Worm (Caenorhabditis elegans) whole organism, L1 larva: ENCODE measurements around the gene Y67D8C.22.

ENCODE experiments used
- C16A3.4 ChIP-seq: fragments of 150-350 bp; optimal IDR thresholded peaks from 2 replicates; lab custom pipeline; 2014; ENCODE audit warnings: missing biosample characterization, missing genetic modification characterization
- F16B12.6 ChIP-seq: fragments of 150-350 bp; optimal IDR thresholded peaks from 2 replicates; lab custom pipeline; 2014; ENCODE audit warnings: missing biosample characterization, missing genetic modification characterization
- Y116A8C.19 ChIP-seq: sonication (generic microtip); optimal IDR thresholded peaks from 2 replicates; lab custom pipeline; 2016; ENCODE audit warnings: missing compliant biosample characterization, missing genetic modification characterization, borderline replicate concordance
- aly-2 ChIP-seq: fragments of 150-350 bp; optimal IDR thresholded peaks from 2 replicates; lab custom pipeline; 2014; ENCODE audit warnings: missing biosample characterization, missing genetic modification characterization
- blmp-1 ChIP-seq: fragments of 150-350 bp; optimal IDR thresholded peaks from 2 replicates; lab custom pipeline; 2014; ENCODE audit warnings: missing biosample characterization, missing genetic modification characterization
- ceh-63 ChIP-seq: fragments of 200-800 bp; sonication (Bioruptor generic); optimal IDR thresholded peaks from 2 replicates; lab custom pipeline; 2018; ENCODE audit warnings: mild to moderate bottlenecking, missing genetic modification characterization, missing compliant biosample characterization
- ceh-82 ChIP-seq, 3 experiments: fragments of 150-350 bp in 1 of 3; sonication (generic microtip) in 2 of 3; optimal IDR thresholded peaks; 2 replicates each; lab custom pipeline; 2014 to 2017; ENCODE audit warnings: missing biosample characterization in 3 of 3, missing genetic modification characterization in 3 of 3
- ceh-88 ChIP-seq: fragments of 200-800 bp; sonication (Bioruptor generic); IDR thresholded peaks from 2 replicates; pipeline ENCODE4 v1.3.6; 2022; ENCODE audit warnings: missing genetic modification characterization, missing compliant biosample characterization
- dpl-1 ChIP-seq, 3 experiments: fragments of 150-350 bp in 2 of 3; sonication (generic microtip) in 1 of 3; optimal IDR thresholded peaks; 2 replicates each; lab custom pipeline; 2014 to 2017; ENCODE audit warnings: missing biosample characterization in 3 of 3, missing genetic modification characterization in 3 of 3, missing genetic modification reagents in 3 of 3
- egl-13 ChIP-seq: sonication (generic microtip); optimal IDR thresholded peaks from 2 replicates; lab custom pipeline; 2016; ENCODE audit warnings: missing genotype, missing genetic modification reagents, missing genetic modification characterization, missing compliant biosample characterization
- egl-27 ChIP-seq, 2 experiments: fragments of 150-350 bp in 1 of 2; sonication (generic microtip); optimal IDR thresholded peaks; 3 replicates each; lab custom pipeline; 2017 to 2018; ENCODE audit warnings: missing biosample characterization in 2 of 2, missing genetic modification characterization in 2 of 2, missing genetic modification reagents in 2 of 2
- elt-2 ChIP-seq: sonication (generic microtip); optimal IDR thresholded peaks from 2 replicates; lab custom pipeline; 2016; ENCODE audit warnings: missing genetic modification characterization, mild to moderate bottlenecking, inconsistent platforms, missing compliant biosample characterization, missing genetic modification reagents
- fkh-10 ChIP-seq: sonication (generic microtip); optimal IDR thresholded peaks from 2 replicates; lab custom pipeline; 2017; ENCODE audit warnings: missing biosample characterization, missing genetic modification reagents, missing genetic modification characterization
- fkh-4 ChIP-seq: sonication (generic microtip); optimal IDR thresholded peaks from 2 replicates; lab custom pipeline; 2016; ENCODE audit warnings: missing compliant biosample characterization, missing genetic modification characterization, borderline replicate concordance
- fos-1 ChIP-seq: fragments of 150-350 bp; optimal IDR thresholded peaks from 2 replicates; lab custom pipeline; 2014; ENCODE audit warnings: missing biosample characterization, missing genetic modification characterization
- grh-1 ChIP-seq: fragments of 200-800 bp; sonication (Bioruptor generic); IDR thresholded peaks from 2 replicates; pipeline ENCODE4 v1.3.6; 2022; ENCODE audit warnings: missing genetic modification reagents, missing genetic modification characterization, missing compliant biosample characterization
- hlh-17 ChIP-seq: fragments of 200-800 bp; sonication (Bioruptor generic); optimal IDR thresholded peaks from 2 replicates; lab custom pipeline; 2018; ENCODE audit warnings: missing genetic modification characterization, mild to moderate bottlenecking, missing compliant biosample characterization, moderate library complexity, borderline replicate concordance
- isw-1 ChIP-seq: fragments of 200-800 bp; sonication (Bioruptor generic); IDR thresholded peaks from 2 replicates; pipeline ENCODE4 v1.3.6; 2022; ENCODE audit warnings: missing genetic modification characterization, missing compliant biosample characterization
- jun-1 ChIP-seq: fragments of 150-350 bp; optimal IDR thresholded peaks from 2 replicates; lab custom pipeline; 2014; ENCODE audit warnings: missing biosample characterization, missing genetic modification reagents, missing genetic modification characterization
- lin-14 ChIP-seq: fragments of 200-800 bp; sonication (Bioruptor generic); optimal IDR thresholded peaks from 2 replicates; lab custom pipeline; 2018; ENCODE audit warnings: mild to moderate bottlenecking, missing genetic modification characterization, moderate library complexity, missing compliant biosample characterization
- lin-35 ChIP-seq, 2 experiments: fragments of 150-350 bp; optimal IDR thresholded peaks; 2 replicates each; lab custom pipeline; 2014; ENCODE audit warnings: missing biosample characterization in 2 of 2, missing genetic modification characterization in 2 of 2, missing genetic modification reagents in 2 of 2
- lin-39 ChIP-seq: fragments of 150-350 bp; optimal IDR thresholded peaks from 2 replicates; lab custom pipeline; 2014; ENCODE audit warnings: missing biosample characterization, missing genetic modification reagents, missing genetic modification characterization
- lir-3 ChIP-seq: sonication (generic microtip); optimal IDR thresholded peaks from 2 replicates; lab custom pipeline; 2016; ENCODE audit warnings: mild to moderate bottlenecking, missing genetic modification characterization, moderate library complexity, missing compliant biosample characterization; ENCODE audit not compliant: poor library complexity
- lsy-2 ChIP-seq, 2 experiments: fragments of 150-350 bp; optimal IDR thresholded peaks; 2 replicates each; lab custom pipeline; 2014; ENCODE audit warnings: missing biosample characterization in 2 of 2, missing genetic modification characterization in 2 of 2
- mdl-1 ChIP-seq, 2 experiments: fragments of 150-350 bp; optimal IDR thresholded peaks; 2 replicates each; lab custom pipeline; 2014 to 2017; ENCODE audit warnings: missing biosample characterization in 2 of 2, missing genetic modification characterization in 2 of 2, inconsistent platforms in 1 of 2
- mef-2 ChIP-seq: fragments of 150-350 bp; optimal IDR thresholded peaks from 2 replicates; lab custom pipeline; 2014; ENCODE audit warnings: missing biosample characterization, missing genetic modification characterization
- nhr-11 ChIP-seq: fragments of 150-350 bp; optimal IDR thresholded peaks from 2 replicates; lab custom pipeline; 2014; ENCODE audit warnings: missing biosample characterization, missing genetic modification characterization
- nhr-28 ChIP-seq: fragments of 150-350 bp; optimal IDR thresholded peaks from 2 replicates; lab custom pipeline; 2014; ENCODE audit warnings: missing biosample characterization, missing genetic modification characterization
- nhr-47 ChIP-seq: sonication (generic microtip); optimal IDR thresholded peaks from 2 replicates; lab custom pipeline; 2016; ENCODE audit warnings: mild to moderate bottlenecking, missing genetic modification characterization, moderate library complexity, missing compliant biosample characterization
- nhr-71 ChIP-seq: sonication (generic microtip); optimal IDR thresholded peaks from 2 replicates; lab custom pipeline; 2016; ENCODE audit warnings: mild to moderate bottlenecking, missing genetic modification characterization, moderate library complexity, missing compliant biosample characterization
- nhr-84 ChIP-seq: sonication (generic microtip); optimal IDR thresholded peaks from 2 replicates; lab custom pipeline; 2017; ENCODE audit warnings: missing biosample characterization, missing genetic modification characterization
- nhr-85 ChIP-seq: sonication (generic microtip); peaks from one replicate; lab custom pipeline; 2016; ENCODE audit warnings: missing genetic modification characterization, inconsistent platforms, missing compliant biosample characterization
- pax-3 ChIP-seq: fragments of 200-800 bp; sonication (Bioruptor generic); optimal IDR thresholded peaks from 2 replicates; lab custom pipeline; 2018; ENCODE audit warnings: mild to moderate bottlenecking, missing genetic modification characterization, moderate library complexity, missing compliant biosample characterization
- rnt-1 ChIP-seq: sonication (generic microtip); optimal IDR thresholded peaks from 2 replicates; lab custom pipeline; 2016; ENCODE audit warnings: mild to moderate bottlenecking, missing genetic modification characterization, moderate library complexity, missing compliant biosample characterization
- snu-23 ChIP-seq: sonication (generic microtip); optimal IDR thresholded peaks from 2 replicates; lab custom pipeline; 2016; ENCODE audit warnings: missing genetic modification characterization, missing compliant biosample characterization
- sox-4 ChIP-seq: sonication (generic microtip); optimal IDR thresholded peaks from 2 replicates; lab custom pipeline; 2016; ENCODE audit warnings: missing genetic modification characterization, missing compliant biosample characterization
- sptf-1 ChIP-seq: fragments of 150-350 bp; optimal IDR thresholded peaks from 2 replicates; lab custom pipeline; 2014; ENCODE audit warnings: missing biosample characterization, missing genetic modification characterization
- swsn-7 ChIP-seq: sonication (generic microtip); optimal IDR thresholded peaks from 2 replicates; lab custom pipeline; 2016; ENCODE audit warnings: missing genetic modification characterization, missing compliant biosample characterization
- tbx-2 ChIP-seq: sonication (generic microtip); optimal IDR thresholded peaks from 2 replicates; lab custom pipeline; 2016; ENCODE audit warnings: missing genetic modification characterization, missing compliant biosample characterization
- unc-130 ChIP-seq: fragments of 150-350 bp; optimal IDR thresholded peaks from 2 replicates; lab custom pipeline; 2017; ENCODE audit warnings: missing biosample characterization, missing genetic modification characterization, inconsistent platforms
- unc-62 ChIP-seq: fragments of 150-350 bp; optimal IDR thresholded peaks from 2 replicates; lab custom pipeline; 2014; ENCODE audit warnings: missing biosample characterization, missing genetic modification reagents, missing genetic modification characterization
- unc-86 ChIP-seq: sonication (generic microtip); optimal IDR thresholded peaks from 2 replicates; lab custom pipeline; 2016; ENCODE audit warnings: missing genetic modification characterization, missing compliant biosample characterization
- xbp-1 ChIP-seq: sonication (generic microtip); optimal IDR thresholded peaks from 2 replicates; lab custom pipeline; 2016; ENCODE audit warnings: missing genetic modification characterization, missing compliant biosample characterization
- ztf-11 ChIP-seq, 2 experiments: sonication (generic microtip); optimal IDR thresholded peaks; 2 replicates each; lab custom pipeline; 2016 to 2017; ENCODE audit warnings: missing genetic modification characterization in 2 of 2, missing biosample characterization in 1 of 2, missing compliant biosample characterization in 1 of 2

Y67D8C.22 gene

DNA sequence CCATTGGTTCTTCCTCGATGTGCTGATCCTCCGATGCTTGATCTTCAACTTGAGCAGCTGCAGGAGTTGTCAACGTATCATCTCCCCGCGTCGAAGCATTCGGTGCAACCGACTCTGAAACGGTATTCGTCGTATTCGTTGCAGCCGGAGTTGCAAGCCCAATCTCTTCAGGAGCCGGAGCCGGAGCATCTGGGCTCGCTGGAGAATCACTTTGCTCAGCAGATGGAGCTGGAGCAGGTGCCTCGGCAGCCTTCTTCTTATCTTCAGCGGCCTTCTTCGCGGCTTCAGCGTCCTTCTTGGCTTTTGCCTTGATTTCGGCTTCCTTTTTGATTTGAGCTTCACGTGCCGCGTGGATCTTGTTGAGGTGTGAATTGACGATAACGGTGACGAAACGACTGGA, 37.4 kb downstream of the Y67D8C.22 start:
- no peak for TF ChIP-seq fkh-4 (tag; lab: Kevin White, UChicago)
- no peak for TF ChIP-seq nhr-85 (tag; lab: Kevin White, UChicago)
- TF ChIP-seq swsn-7 (tag; lab: Kevin White, UChicago) = no peak
- no peak for TF ChIP-seq pax-3 (tag; lab: Kevin White, UChicago)
- TF ChIP-seq unc-86 (tag; lab: Kevin White, UChicago) = no peak
- no peak for TF ChIP-seq jun-1
- TF ChIP-seq fos-1 (tag; lab: Kevin White, UChicago) = no peak
- no peak for TF ChIP-seq lin-35 (GFP tag; optimal IDR thresholded peaks at IDR 0.05; lab: Kevin White, UChicago)
- no peak for TF ChIP-seq lsy-2 (tag; optimal IDR thresholded peaks at IDR 0.05; lab: Kevin White, UChicago)
- TF ChIP-seq mef-2 (tag; lab: Kevin White, UChicago) = no peak
- no peak for TF ChIP-seq unc-130 (tag; lab: Kevin White, UChicago)
- TF ChIP-seq blmp-1 (tag; lab: Kevin White, UChicago) = no peak
- no peak for TF ChIP-seq rnt-1
- no peak for TF ChIP-seq egl-13 (tag; lab: Kevin White, UChicago)

DNA sequence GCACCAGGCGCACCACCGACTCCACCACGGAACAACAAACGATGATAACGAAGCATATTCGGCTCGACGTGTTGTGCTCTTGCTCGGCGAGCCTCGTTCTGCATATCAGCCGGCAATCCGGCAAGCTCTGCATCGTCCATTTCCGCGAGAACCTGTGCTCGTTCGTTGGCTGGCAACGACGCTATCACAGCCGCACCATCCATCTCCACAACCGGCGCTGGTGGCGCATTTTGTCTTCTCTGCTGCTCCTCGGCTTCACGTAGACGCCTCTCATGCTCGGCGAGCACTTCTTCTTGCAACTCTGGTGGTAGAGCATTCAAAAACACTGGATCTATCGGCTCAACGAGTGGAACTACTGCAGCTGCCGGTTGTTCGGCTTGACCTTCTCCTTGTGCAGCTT, 38.2 kb downstream of the Y67D8C.22 start:
- TF ChIP-seq ceh-88 (GFP tag; lab: Robert Waterston, UW) = no peak
- TF ChIP-seq nhr-47 = no peak
- no peak for TF ChIP-seq isw-1 (GFP tag; lab: Robert Waterston, UW)
- TF ChIP-seq elt-2 = no peak
- TF ChIP-seq swsn-7 (tag; lab: Kevin White, UChicago) = no peak
- no peak for TF ChIP-seq egl-13 (tag; lab: Kevin White, UChicago)
- no peak for TF ChIP-seq lin-39

DNA sequence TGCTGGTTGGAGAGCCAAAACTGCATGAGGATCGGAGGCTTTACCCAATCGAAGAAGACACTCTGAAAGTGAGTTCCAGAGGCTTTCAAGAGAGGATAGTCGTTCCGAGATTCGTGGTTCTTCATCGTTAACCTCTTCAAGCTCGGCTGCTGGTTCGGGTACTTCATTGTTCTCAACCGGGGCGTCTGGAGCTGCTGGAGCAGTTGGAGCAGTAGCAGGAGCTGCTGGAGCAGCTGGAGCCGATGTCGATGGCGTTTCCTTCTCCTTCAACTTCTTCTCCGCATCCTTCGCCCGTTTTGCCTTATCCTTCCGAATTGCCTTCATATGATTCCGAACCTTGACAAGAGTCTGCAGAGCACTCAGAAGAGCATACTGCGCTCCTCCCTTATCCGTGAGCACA, 40.7 kb downstream of the Y67D8C.22 start:
- no peak for TF ChIP-seq nhr-84 (tag; lab: Kevin White, UChicago)
- TF ChIP-seq lir-3 = no peak
- no peak for TF ChIP-seq egl-27 (tag; optimal IDR thresholded peaks at IDR 0.05; lab: Kevin White, UChicago)
- TF ChIP-seq nhr-47 = no peak
- TF ChIP-seq F16B12.6 (tag; lab: Kevin White, UChicago) = no peak
- no peak for TF ChIP-seq Y116A8C.19 (tag; lab: Kevin White, UChicago)
- TF ChIP-seq dpl-1 (GFP tag; optimal IDR thresholded peaks at IDR 0.05; lab: Kevin White, UChicago) = no peak
- TF ChIP-seq ceh-63 = no peak
- no peak for TF ChIP-seq fkh-10 (GFP tag; lab: Kevin White, UChicago)
- TF ChIP-seq nhr-28 = no peak
- no peak for TF ChIP-seq rnt-1
- no peak for TF ChIP-seq nhr-71 (tag; lab: Kevin White, UChicago)
- no peak for TF ChIP-seq C16A3.4
- TF ChIP-seq sox-4 (tag; lab: Kevin White, UChicago) = no peak
- no peak for TF ChIP-seq sptf-1
- no peak for TF ChIP-seq nhr-85 (tag; lab: Kevin White, UChicago)
- TF ChIP-seq, all 84 proteins: peak for 0

DNA sequence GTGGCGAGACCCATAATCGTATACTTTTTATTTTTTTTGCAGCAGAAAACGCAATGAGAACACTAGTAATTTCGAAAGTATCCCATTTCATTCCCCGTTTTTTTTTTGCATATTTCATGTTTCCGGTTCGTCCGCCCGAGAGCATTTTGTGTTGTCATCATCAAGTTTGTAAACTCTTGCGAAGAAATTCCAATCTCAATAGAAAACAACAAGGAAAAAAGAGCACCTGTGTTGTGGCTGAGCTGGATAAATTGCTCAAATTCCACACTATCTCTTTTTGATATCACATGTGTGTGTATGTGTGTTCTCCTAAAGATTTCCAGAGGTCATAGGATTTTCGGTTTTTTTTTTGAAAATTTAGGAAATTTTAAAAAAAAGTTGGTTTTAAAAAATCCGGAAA, 44.1 kb downstream of the Y67D8C.22 start:
- TF ChIP-seq aly-2 (peak; percentile 65), rnt-1 (peak; percentile 46), nhr-71 (tag; lab: Kevin White, UChicago) (peak; percentile 39), lsy-2 (tag; optimal IDR thresholded peaks at IDR 0.05; lab: Kevin White, UChicago) (no peak)

- TF ChIP-seq lsy-2 (tag; optimal IDR thresholded peaks at IDR 0.05; lab: Kevin White, UChicago) (peak; percentile 19 to 42), unc-130 (tag; lab: Kevin White, UChicago) (peak; percentile 46), ceh-63 (no peak), nhr-11 (tag; lab: Kevin White, UChicago) (peak; percentile 5), xbp-1 (peak; percentile 15), mef-2 (tag; lab: Kevin White, UChicago) (peak; percentile 87), unc-62 (no peak), ceh-82 (tag; optimal IDR thresholded peaks at IDR 0.05; lab: Kevin White, UChicago) (no peak), nhr-71 (tag; lab: Kevin White, UChicago) (peak; percentile 81), tbx-2 (peak; percentile 8), swsn-7 (tag; lab: Kevin White, UChicago) (peak; percentile 13), snu-23 (GFP tag; lab: Kevin White, UChicago) (peak; percentile 48), mdl-1 (tag; optimal IDR thresholded peaks at IDR 0.05; lab: Kevin White, UChicago) (peak in 1 of 2 experiments; percentile 15), ztf-11 (tag; optimal IDR thresholded peaks at IDR 0.05; lab: Kevin White, UChicago) (no peak), lin-14 (GFP tag; lab: Kevin White, UChicago) (peak; percentile 72), grh-1 (GFP tag; lab: Robert Waterston, UW) (no peak), lin-35 (GFP tag; optimal IDR thresholded peaks at IDR 0.05; lab: Kevin White, UChicago) (peak in 1 of 2 experiments; percentile 34), fkh-4 (tag; lab: Kevin White, UChicago) (no peak), elt-2 (peak; percentile 41), hlh-17 (GFP tag; lab: Kevin White, UChicago) (no peak)
Observed at ce11 chrIV:3029882-3030281, 46.2 kb downstream of the Y67D8C.22 start.
